Worm (Caenorhabditis elegans): ENCODE measurements around the gene vha-4.

vha-4 gene

ce11 chrII:7860221-7860928, 18.7 kb downstream of the vha-4 start, which contains the start of gene lin-5:
lin-5 (plus strand) TSS chrII:7860574.
- TF ChIP-seq fkh-4 (tag; optimal IDR thresholded peaks at IDR 0.05; ENCODE audit: borderline replicate concordance) (no peak), tlp-1 (tag; optimal IDR thresholded peaks at IDR 0.05) (no peak), fkh-8 (tag; optimal IDR thresholded peaks at IDR 0.05) (peak; percentile 74), fos-1 (tag; optimal IDR thresholded peaks at IDR 0.05) (no peak), ama-1 (optimal IDR thresholded peaks at IDR 0.05) (no peak), aly-2 (tag; optimal IDR thresholded peaks at IDR 0.05) (no peak), pag-3 (tag; optimal IDR thresholded peaks at IDR 0.05; ENCODE audit: borderline replicate concordance, insufficient read depth) (no peak), unc-86 (tag; optimal IDR thresholded peaks at IDR 0.05) (peak; percentile 69), snu-23 (GFP tag; optimal IDR thresholded peaks at IDR 0.05) (peak; percentile 51), zag-1 (tag; optimal IDR thresholded peaks at IDR 0.05) (no peak), lin-13 (GFP tag; optimal IDR thresholded peaks at IDR 0.05) (no peak), ceh-88 (GFP tag; IDR thresholded peaks at IDR 0.05) (no peak), mdl-1 (tag; optimal IDR thresholded peaks at IDR 0.05) (peak in 1 of 2 experiments; percentile 20), ceh-82 (tag; optimal IDR thresholded peaks at IDR 0.05) (peak in 2 of 3 experiments; percentile 29 to 76), ceh-63 (GFP tag; optimal IDR thresholded peaks at IDR 0.05) (no peak), pqm-1 (tag; optimal IDR thresholded peaks at IDR 0.05) (no peak), efl-3 (GFP tag; optimal IDR thresholded peaks at IDR 0.05) (no peak), C04F5.9 (tag; optimal IDR thresholded peaks at IDR 0.05) (no peak), nhr-12 (tag; optimal IDR thresholded peaks at IDR 0.05) (no peak), lin-15B (tag; optimal IDR thresholded peaks at IDR 0.05) (peak; percentile 43), lir-3 (tag; optimal IDR thresholded peaks at IDR 0.05; ENCODE audit: poor library complexity) (no peak), ceh-90 (tag; optimal IDR thresholded peaks at IDR 0.05) (no peak), elt-3 (tag; optimal IDR thresholded peaks at IDR 0.05) (no peak), hlh-17 (GFP tag; optimal IDR thresholded peaks at IDR 0.05; ENCODE audit: borderline replicate concordance) (no peak), nhr-84 (tag; optimal IDR thresholded peaks at IDR 0.05) (no peak), mef-2 (tag; optimal IDR thresholded peaks at IDR 0.05) (no peak), skn-1 (tag; optimal IDR thresholded peaks at IDR 0.05) (no peak), hpl-2 (GFP tag; optimal IDR thresholded peaks at IDR 0.05) (no peak), mep-1 (tag; optimal IDR thresholded peaks at IDR 0.05) (peak; percentile 75), dpl-1 (GFP tag; optimal IDR thresholded peaks at IDR 0.05) (peak; percentile 83 to 91 (median 86)), zip-4 (GFP tag; optimal IDR thresholded peaks at IDR 0.05) (no peak), lin-14 (GFP tag; optimal IDR thresholded peaks at IDR 0.05) (peak; percentile 76), F16B12.6 (tag; optimal IDR thresholded peaks at IDR 0.05) (peak; percentile 65), sup-37 (GFP tag; optimal IDR thresholded peaks at IDR 0.05) (no peak), jun-1 (tag; optimal IDR thresholded peaks at IDR 0.05) (no peak), nhr-71 (tag; optimal IDR thresholded peaks at IDR 0.05) (peak; percentile 58), egl-13 (tag; optimal IDR thresholded peaks at IDR 0.05) (peak; percentile 14), rnt-1 (tag; optimal IDR thresholded peaks at IDR 0.05) (no peak), swsn-7 (tag; optimal IDR thresholded peaks at IDR 0.05) (peak; percentile 50), ztf-11 (tag; optimal IDR thresholded peaks at IDR 0.05) (no peak), tbx-2 (tag; optimal IDR thresholded peaks at IDR 0.05) (no peak), nhr-90 (tag; optimal IDR thresholded peaks at IDR 0.05; ENCODE audit: poor library complexity) (no peak), nhr-20 (tag; optimal IDR thresholded peaks at IDR 0.05) (peak; percentile 23), ets-5 (GFP tag; IDR thresholded peaks at IDR 0.05) (no peak), sox-4 (tag; optimal IDR thresholded peaks at IDR 0.05) (no peak), Y116A8C.19 (tag; optimal IDR thresholded peaks at IDR 0.05; ENCODE audit: borderline replicate concordance) (no peak), lsy-2 (tag; optimal IDR thresholded peaks at IDR 0.05) (peak; percentile 66 to 79), grh-1 (GFP tag; IDR thresholded peaks at IDR 0.05) (no peak), xbp-1 (tag; optimal IDR thresholded peaks at IDR 0.05) (peak; percentile 15), sptf-1 (tag; optimal IDR thresholded peaks at IDR 0.05) (no peak), elt-2 (tag; optimal IDR thresholded peaks at IDR 0.05) (no peak), ces-1 (GFP tag; optimal IDR thresholded peaks at IDR 0.05) (no peak)
